Fruit fly (Drosophila melanogaster) whole organism, embryonic: ENCODE measurements around the gene Arp10.

ENCODE experiments used
- B-H1 ChIP-seq: fragments of 200-800 bp; sonication (Bioruptor generic); IDR thresholded peaks from 3 replicates; pipeline ENCODE4 v1.3.6; 2022; ENCODE audit warnings: missing biosample characterization, missing genetic modification characterization
- CG10366 ChIP-seq: fragments of 200-800 bp; sonication (Bioruptor generic); IDR thresholded peaks from 2 replicates; pipeline ENCODE4 v1.3.6; 2022; ENCODE audit warnings: missing biosample characterization, missing genetic modification characterization
- CG10431 ChIP-seq: fragments of 200-800 bp; sonication (Bioruptor generic); optimal IDR thresholded peaks from 3 replicates; lab custom pipeline; 2018; ENCODE audit warnings: missing biosample characterization, mild to moderate bottlenecking, missing genetic modification characterization
- CG13287 ChIP-seq: fragments of 200-800 bp; sonication (Bioruptor generic); IDR thresholded peaks from 2 replicates; pipeline ENCODE4 v1.3.6; 2022; ENCODE audit warnings: missing biosample characterization, missing genetic modification characterization; ENCODE audit not compliant: partially characterized antibody
- CG15601 ChIP-seq: fragments of 200-800 bp; sonication (Bioruptor generic); optimal IDR thresholded peaks from 3 replicates; lab custom pipeline; 2019; ENCODE audit warnings: missing biosample characterization, mild to moderate bottlenecking, missing genetic modification characterization, moderate library complexity
- CG16813 ChIP-seq: fragments of 200-800 bp; sonication (Bioruptor generic); IDR thresholded peaks from 3 replicates; pipeline ENCODE4 v1.3.6; 2022; ENCODE audit warnings: missing biosample characterization, missing genetic modification characterization; ENCODE audit not compliant: partially characterized antibody
- CG16863 ChIP-seq: fragments of 200-800 bp; sonication (Bioruptor generic); optimal IDR thresholded peaks from 3 replicates; lab custom pipeline; 2016; ENCODE audit warnings: missing biosample characterization, missing genetic modification characterization
- CG17186 ChIP-seq: fragments of 200-800 bp; sonication (Bioruptor generic); optimal IDR thresholded peaks from 3 replicates; lab custom pipeline; 2017; ENCODE audit warnings: missing biosample characterization, missing genetic modification reagents, missing genetic modification characterization
- CG18476 ChIP-seq: fragments of 200-800 bp; sonication (Bioruptor generic); optimal IDR thresholded peaks from 2 replicates; lab custom pipeline; 2016; ENCODE audit warnings: missing biosample characterization, mild to moderate bottlenecking, missing genetic modification characterization
- CG2129 ChIP-seq: fragments of 200-800 bp; sonication (Bioruptor generic); IDR thresholded peaks from 2 replicates; pipeline ENCODE4 v1.3.6; 2022; ENCODE audit warnings: missing biosample characterization, missing genetic modification characterization; ENCODE audit not compliant: partially characterized antibody
- CG2875 ChIP-seq: fragments of 200-800 bp; sonication (Bioruptor generic); optimal IDR thresholded peaks from 2 replicates; lab custom pipeline; 2017; ENCODE audit warnings: missing biosample characterization, mild to moderate bottlenecking, missing genetic modification characterization, missing genetic modification reagents
- CG31365 ChIP-seq: fragments of 200-800 bp; sonication (Bioruptor generic); optimal IDR thresholded peaks from 2 replicates; lab custom pipeline; 2018; ENCODE audit warnings: missing biosample characterization, mild to moderate bottlenecking, missing genetic modification characterization
- CG33213 ChIP-seq: fragments of 200-800 bp; sonication (Bioruptor generic); optimal IDR thresholded peaks from 3 replicates; lab custom pipeline; 2016; ENCODE audit warnings: missing biosample characterization, missing genetic modification characterization
- CG6791 ChIP-seq: fragments of 200-800 bp; sonication (Bioruptor generic); IDR thresholded peaks from 3 replicates; pipeline ENCODE4 v1.3.6; 2022; ENCODE audit warnings: missing biosample characterization, missing genetic modification characterization; ENCODE audit not compliant: partially characterized antibody
- CG7786 ChIP-seq: fragments of 200-800 bp; sonication (Bioruptor generic); optimal IDR thresholded peaks from 2 replicates; lab custom pipeline; 2016; ENCODE audit warnings: missing biosample characterization, missing genetic modification characterization
- CG7987 ChIP-seq: fragments of 200-800 bp; sonication (Bioruptor generic); optimal IDR thresholded peaks from 2 replicates; lab custom pipeline; 2018; ENCODE audit warnings: missing biosample characterization, mild to moderate bottlenecking, missing genetic modification characterization, moderate library complexity
- CG8478 ChIP-seq: fragments of >200 bp; optimal IDR thresholded peaks from 2 replicates; lab custom pipeline; 2018
- CG9932 ChIP-seq: fragments of 200-800 bp; sonication (Bioruptor generic); IDR thresholded peaks from 2 replicates; pipeline ENCODE4 v1.3.6; 2022; ENCODE audit warnings: missing biosample characterization, missing genetic modification characterization
- CrebB ChIP-seq: fragments of 200-800 bp; sonication (Bioruptor generic); optimal IDR thresholded peaks from 3 replicates; lab custom pipeline; 2018; ENCODE audit warnings: missing biosample characterization, mild to moderate bottlenecking, missing genetic modification characterization
- Dad ChIP-seq: fragments of 200-800 bp; sonication (Bioruptor generic); optimal IDR thresholded peaks from 3 replicates; lab custom pipeline; 2016; ENCODE audit warnings: missing biosample characterization, missing genetic modification characterization
- Dbx ChIP-seq: fragments of 200-800 bp; sonication (Bioruptor generic); IDR thresholded peaks from 3 replicates; pipeline ENCODE4 v1.3.6; 2022; ENCODE audit warnings: missing biosample characterization, missing genetic modification characterization
- Dip2 ChIP-seq: fragments of 200-800 bp; sonication (Bioruptor generic); IDR thresholded peaks from 2 replicates; pipeline ENCODE4 v1.3.6; 2022; ENCODE audit warnings: missing biosample characterization, missing genetic modification characterization
- Dll ChIP-seq: fragments of 200-800 bp; sonication (Bioruptor generic); IDR thresholded peaks from 4 replicates; pipeline ENCODE4 v1.3.6; 2022; ENCODE audit warnings: missing biosample characterization, missing genetic modification characterization; ENCODE audit not compliant: partially characterized antibody
- ERR ChIP-seq: fragments of 200-800 bp; sonication (Bioruptor generic); optimal IDR thresholded peaks from 2 replicates; lab custom pipeline; 2016; ENCODE audit warnings: missing biosample characterization, missing genetic modification characterization
- HLH3B ChIP-seq: fragments of 200-800 bp; sonication (Bioruptor generic); IDR thresholded peaks from 2 replicates; pipeline ENCODE4 v1.3.6; 2022; ENCODE audit warnings: missing biosample characterization, missing genetic modification characterization
- HLHmδ ChIP-seq: fragments of 200-800 bp; sonication (Bioruptor generic); optimal IDR thresholded peaks from 2 replicates; lab custom pipeline; 2018; ENCODE audit warnings: missing biosample characterization, mild to moderate bottlenecking, missing genetic modification characterization, moderate library complexity
- HmgZ ChIP-seq: fragments of 200-800 bp; sonication (Bioruptor generic); optimal IDR thresholded peaks from 2 replicates; lab custom pipeline; 2018; ENCODE audit warnings: missing biosample characterization, mild to moderate bottlenecking, missing genetic modification characterization
- Jarid2 ChIP-seq: fragments of 200-800 bp; sonication (Bioruptor generic); optimal IDR thresholded peaks from 3 replicates; lab custom pipeline; 2017; ENCODE audit warnings: mild to moderate bottlenecking, missing biosample characterization, missing genetic modification reagents, missing genetic modification characterization
- Mes4 ChIP-seq: fragments of 200-800 bp; sonication (Bioruptor generic); optimal IDR thresholded peaks from 2 replicates; lab custom pipeline; 2016; ENCODE audit warnings: missing biosample characterization, missing genetic modification characterization
- NFAT ChIP-seq: fragments of 200-800 bp; sonication (Bioruptor generic); IDR thresholded peaks from 2 replicates; pipeline ENCODE4 v1.3.6; 2022; ENCODE audit warnings: missing biosample characterization, missing genetic modification characterization
- Sin3A ChIP-seq: fragments of >200 bp; optimal IDR thresholded peaks from 2 replicates; lab custom pipeline; 2018
- Usf ChIP-seq: fragments of 200-800 bp; sonication (Bioruptor generic); optimal IDR thresholded peaks from 2 replicates; lab custom pipeline; 2017; ENCODE audit warnings: missing genotype, missing biosample characterization, missing genetic modification characterization
- Xrp1 ChIP-seq: fragments of 200-800 bp; sonication (Bioruptor generic); IDR thresholded peaks from 2 replicates; pipeline ENCODE4 v1.3.6; 2022; ENCODE audit warnings: missing biosample characterization, missing genetic modification characterization
- bbx ChIP-seq: fragments of 200-800 bp; sonication (Bioruptor generic); IDR thresholded peaks from 2 replicates; pipeline ENCODE4 v1.3.6; 2022; ENCODE audit warnings: missing biosample characterization, missing genetic modification characterization; ENCODE audit not compliant: partially characterized antibody
- cg ChIP-seq: fragments of 200-800 bp; sonication (Bioruptor generic); optimal IDR thresholded peaks from 3 replicates; lab custom pipeline; 2019; ENCODE audit warnings: missing biosample characterization, mild to moderate bottlenecking, missing genetic modification characterization, moderate library complexity
- chinmo ChIP-seq: fragments of 200-800 bp; sonication (Bioruptor generic); IDR thresholded peaks from 4 replicates; pipeline ENCODE4 v1.3.6; 2022; ENCODE audit warnings: missing biosample characterization, missing genetic modification characterization; ENCODE audit not compliant: partially characterized antibody
- ci ChIP-seq: fragments of 200-800 bp; sonication (Bioruptor generic); IDR thresholded peaks from 3 replicates; pipeline ENCODE4 v1.3.6; 2022; ENCODE audit warnings: missing biosample characterization, missing genetic modification characterization
- crol ChIP-seq: fragments of 200-800 bp; sonication (Bioruptor generic); IDR thresholded peaks from 2 replicates; pipeline ENCODE4 v1.3.6; 2022; ENCODE audit warnings: missing biosample characterization, missing genetic modification characterization
- fru ChIP-seq: fragments of >200 bp; optimal IDR thresholded peaks from 2 replicates; lab custom pipeline; 2017
- grau ChIP-seq: fragments of 200-800 bp; optimal IDR thresholded peaks from 3 replicates; lab custom pipeline; 2019; ENCODE audit warnings: missing biosample characterization, mild to moderate bottlenecking, missing genetic modification characterization, moderate library complexity
- kah ChIP-seq: fragments of 200-800 bp; sonication (Bioruptor generic); optimal IDR thresholded peaks from 2 replicates; lab custom pipeline; 2018; ENCODE audit warnings: missing biosample characterization, mild to moderate bottlenecking, missing genetic modification characterization
- ken ChIP-seq: fragments of 200-800 bp; sonication (Bioruptor generic); IDR thresholded peaks from 3 replicates; pipeline ENCODE4 v1.3.6; 2022; ENCODE audit warnings: missing biosample characterization, missing genetic modification characterization
- mld ChIP-seq: fragments of 200-800 bp; sonication (Bioruptor generic); IDR thresholded peaks from 3 replicates; pipeline ENCODE4 v1.3.6; 2022; ENCODE audit warnings: missing biosample characterization, missing genetic modification characterization; ENCODE audit not compliant: partially characterized antibody
- pho ChIP-seq: fragments of 200-800 bp; sonication (Bioruptor generic); optimal IDR thresholded peaks from 2 replicates; lab custom pipeline; 2016; ENCODE audit warnings: missing biosample characterization, missing genetic modification characterization
- pita ChIP-seq: fragments of 200-800 bp; sonication (Bioruptor generic); optimal IDR thresholded peaks from 2 replicates; lab custom pipeline; 2017; ENCODE audit warnings: missing biosample characterization, mild to moderate bottlenecking, missing genetic modification characterization
- sim ChIP-seq: fragments of 200-800 bp; sonication (Bioruptor generic); IDR thresholded peaks from 2 replicates; pipeline ENCODE4 v1.3.6; 2022; ENCODE audit warnings: missing biosample characterization, missing genetic modification characterization
- tin ChIP-seq: fragments of 200-800 bp; sonication (Bioruptor generic); optimal IDR thresholded peaks from 3 replicates; lab custom pipeline; 2016; ENCODE audit warnings: missing biosample characterization, missing genetic modification characterization
- unc-4 ChIP-seq: fragments of 200-800 bp; sonication (Bioruptor generic); IDR thresholded peaks from 2 replicates; pipeline ENCODE4 v1.3.6; 2022; ENCODE audit warnings: missing biosample characterization, missing genetic modification characterization; ENCODE audit not compliant: partially characterized antibody
- vfl ChIP-seq: fragments of 200-800 bp; sonication (Bioruptor generic); optimal IDR thresholded peaks from 2 replicates; lab custom pipeline; 2016; ENCODE audit warnings: missing biosample characterization, missing genetic modification characterization
- z ChIP-seq: fragments of 200-800 bp; sonication (Bioruptor generic); IDR thresholded peaks from 3 replicates; pipeline ENCODE4 v1.3.6; 2022; ENCODE audit warnings: missing biosample characterization, missing genetic modification characterization

Gene Arp10

dm6 chrX:19662583-19663195 lies 16.7 kb upstream of the Arp10 start (continued):
- TF ChIP-seq unc-4 (peak; percentile 40; the same call in 1 of the 2 replicates), CrebB (tag; lab: Kevin White, UChicago) (no peak), mld (GFP tag; lab: Robert Waterston, UW) (no peak), Dbx (0 out of 3 replicates have a peak, but pooled peaks have one; percentile 29), HmgZ (tag; lab: Kevin White, UChicago) (peak; percentile 3), ken (no peak), CG15601 (tag; lab: Kevin White, UChicago) (no peak), Sin3A (lab: Kevin White, UChicago) (no peak), CG7987 (GFP tag; lab: Kevin White, UChicago) (no peak), Dad (GFP tag; lab: Kevin White, UChicago) (no peak), CG2129 (no peak), chinmo (GFP tag; lab: Robert Waterston, UW) (0 out of 4 replicates have a peak, but pooled peaks have one; percentile 52), vfl (GFP tag; lab: Kevin White, UChicago) (no peak), z (GFP tag; lab: Robert Waterston, UW) (peak; percentile 51; the same call in 1 of the 3 replicates), pita (no peak), Xrp1 (GFP tag; lab: Robert Waterston, UW) (no peak), CG13287 (GFP tag; lab: Robert Waterston, UW) (peak; percentile 35; the same call in 1 of the 2 replicates), CG31365 (tag; lab: Kevin White, UChicago) (no peak), CG9932 (GFP tag; lab: Robert Waterston, UW) (no peak), cg (GFP tag; lab: Kevin White, UChicago) (peak; percentile 67), pho (GFP tag; lab: Kevin White, UChicago) (peak; percentile 11), Usf (GFP tag; lab: Kevin White, UChicago) (no peak), NFAT (GFP tag; lab: Robert Waterston, UW) (peak; percentile 35; the same call in 1 of the 2 replicates), CG16863 (GFP tag; lab: Kevin White, UChicago) (no peak), CG7786 (no peak), HLHmδ (peak; percentile 85), fru (lab: Kevin White, UChicago) (no peak), HLH3B (GFP tag; lab: Robert Waterston, UW) (no peak), Dip2 (GFP tag; lab: Robert Waterston, UW) (no peak), CG10431 (GFP tag; lab: Kevin White, UChicago) (no peak), grau (no peak), CG6791 (GFP tag; lab: Robert Waterston, UW) (peak; percentile 47; the same call in 1 of the 3 replicates), B-H1 (GFP tag; lab: Robert Waterston, UW) (no peak), Dll (0 out of 4 replicates have a peak, but pooled peaks have one; percentile 18), CG16813 (no peak), kah (GFP tag; lab: Kevin White, UChicago) (no peak), CG10366 (GFP tag; lab: Robert Waterston, UW) (0 out of 2 replicates have a peak, but pooled peaks have one; percentile 11), CG8478 (lab: Kevin White, UChicago) (peak; percentile 26), CG17186 (GFP tag; lab: Kevin White, UChicago) (no peak), ERR (GFP tag; lab: Kevin White, UChicago) (no peak), crol (GFP tag; lab: Robert Waterston, UW) (peak; percentile 81), ci (GFP tag; lab: Robert Waterston, UW) (peak; percentile 58; the same call in 2 of the 3 replicates), tin (no peak), Mes4 (GFP tag; lab: Kevin White, UChicago) (no peak), Jarid2 (peak; percentile 82), sim (GFP tag; lab: Robert Waterston, UW) (no peak), CG33213 (GFP tag; lab: Kevin White, UChicago) (no peak), CG18476 (GFP tag; lab: Kevin White, UChicago) (no peak), bbx (GFP tag; lab: Robert Waterston, UW) (peak; percentile 37), CG2875 (GFP tag; lab: Kevin White, UChicago) (no peak)
